Worm (Caenorhabditis elegans) whole organism, L4 larva: ENCODE measurements around the gene T04F3.1.

ENCODE experiments used
- jun-1 ChIP-seq: fragments of 150-350 bp; optimal IDR thresholded peaks from 2 replicates; lab custom pipeline; 2014; ENCODE audit warnings: missing biosample characterization, missing genetic modification reagents, missing genetic modification characterization
- nhr-10 ChIP-seq: fragments of 150-350 bp; optimal IDR thresholded peaks from 2 replicates; lab custom pipeline; 2014; ENCODE audit warnings: missing biosample characterization, missing genetic modification characterization
- nhr-76 ChIP-seq: fragments of 150-350 bp; optimal IDR thresholded peaks from 2 replicates; lab custom pipeline; 2014; ENCODE audit warnings: missing biosample characterization, missing genetic modification characterization
- unc-62 ChIP-seq, 3 experiments: fragments of 150-350 bp in 1 of 3; sonication (generic microtip); optimal IDR thresholded peaks in 2 of 3; peaks in 1 of 3; 1 replicate in 1 of 3; 2 replicates in 2 of 3; lab custom pipeline; 2014 to 2017; ENCODE audit warnings: missing biosample characterization in 3 of 3, missing genetic modification characterization in 3 of 3, missing genetic modification reagents in 3 of 3, missing genotype in 1 of 3

ce11 chrV:11741078-11741477 lies 1.2 kb downstream of the T04F3.1 start:
- no peak for TF ChIP-seq jun-1 (tag; lab: Kevin White, UChicago)
- no peak for TF ChIP-seq unc-62 (GFP tag; optimal IDR thresholded peaks at IDR 0.05 in 1 of 2; lab: Kevin White, UChicago)
- no peak for TF ChIP-seq unc-62 (tag; optimal IDR thresholded peaks at IDR 0.05; lab: Kevin White, UChicago)
- no peak for TF ChIP-seq nhr-10 (tag; lab: Kevin White, UChicago)
- no peak for TF ChIP-seq nhr-76 (tag; lab: Kevin White, UChicago)
